Worm (Caenorhabditis elegans) whole organism, L2 larva: ENCODE data around the gene spe-45.

ENCODE experiments used
- C34F6.9 ChIP-seq: fragments of 150-350 bp; optimal IDR thresholded peaks from 2 replicates; lab custom pipeline; 2014; ENCODE audit warnings: missing biosample characterization, missing genetic modification characterization
- F13H6.1 ChIP-seq: sonication (generic microtip); optimal IDR thresholded peaks from 2 replicates; lab custom pipeline; 2016; ENCODE audit warnings: missing genetic modification characterization, missing compliant biosample characterization
- Y55F3AM.14 ChIP-seq: fragments of 200-800 bp; sonication (Bioruptor generic); optimal IDR thresholded peaks from 2 replicates; lab custom pipeline; 2018; ENCODE audit warnings: mild to moderate bottlenecking, missing genetic modification characterization, missing compliant biosample characterization
- ZK546.5 ChIP-seq: sonication (generic microtip); optimal IDR thresholded peaks from 2 replicates; lab custom pipeline; 2017; ENCODE audit warnings: missing biosample characterization, missing genetic modification characterization
- alr-1 ChIP-seq: fragments of 150-350 bp; optimal IDR thresholded peaks from 2 replicates; lab custom pipeline; 2014; ENCODE audit warnings: missing biosample characterization, missing genetic modification characterization
- ama-1 ChIP-seq: fragments of 150-350 bp; optimal IDR thresholded peaks from 2 replicates; lab custom pipeline; 2018; ENCODE audit warnings: inconsistent platforms
- blmp-1 ChIP-seq: sonication (generic microtip); optimal IDR thresholded peaks from 2 replicates; lab custom pipeline; 2017; ENCODE audit warnings: missing genetic modification characterization, mild to moderate bottlenecking, missing compliant biosample characterization, antibody characterized with exemption, moderate library complexity; ENCODE audit not compliant: insufficient read depth
- ceh-16 ChIP-seq: fragments of 150-350 bp; optimal IDR thresholded peaks from 2 replicates; lab custom pipeline; 2014; ENCODE audit warnings: missing biosample characterization, missing genetic modification characterization
- crh-2 ChIP-seq: sonication (generic microtip); optimal IDR thresholded peaks from 2 replicates; lab custom pipeline; 2017; ENCODE audit warnings: missing biosample characterization, missing genetic modification characterization
- egl-27 ChIP-seq: sonication (generic microtip); optimal IDR thresholded peaks from 3 replicates; lab custom pipeline; 2017; ENCODE audit warnings: missing biosample characterization, missing genetic modification reagents, missing genetic modification characterization
- elt-1 ChIP-seq: fragments of 150-350 bp; optimal IDR thresholded peaks from 2 replicates; lab custom pipeline; 2014; ENCODE audit warnings: missing biosample characterization, missing genetic modification characterization
- elt-3 ChIP-seq: sonication (generic microtip); optimal IDR thresholded peaks from 2 replicates; lab custom pipeline; 2017; ENCODE audit warnings: missing biosample characterization, missing genetic modification characterization
- fos-1 ChIP-seq: fragments of 150-350 bp; optimal IDR thresholded peaks from 2 replicates; lab custom pipeline; 2014; ENCODE audit warnings: missing biosample characterization, missing genetic modification characterization
- gmeb-1 ChIP-seq: fragments of 150-350 bp; optimal IDR thresholded peaks from 2 replicates; lab custom pipeline; 2014; ENCODE audit warnings: missing biosample characterization, missing genetic modification characterization
- lin-11 ChIP-seq: fragments of 150-350 bp; sonication (generic microtip); optimal IDR thresholded peaks from 2 replicates; lab custom pipeline; 2014; ENCODE audit warnings: missing biosample characterization, missing genetic modification characterization, inconsistent platforms, mixed read lengths
- lsy-2 ChIP-seq, 2 experiments: fragments of 150-350 bp in 1 of 2; sonication (generic microtip) in 1 of 2; optimal IDR thresholded peaks; 2 replicates each; lab custom pipeline; 2014 to 2017; ENCODE audit warnings: missing biosample characterization in 2 of 2, missing genetic modification characterization in 2 of 2
- mab-5 ChIP-seq: fragments of 150-350 bp; optimal IDR thresholded peaks from 2 replicates; lab custom pipeline; 2014; ENCODE audit warnings: missing biosample characterization, missing genetic modification characterization
- mbf-1 ChIP-seq: sonication (generic microtip); optimal IDR thresholded peaks from 2 replicates; lab custom pipeline; 2017; ENCODE audit warnings: missing biosample characterization, missing genetic modification characterization
- mdl-1 ChIP-seq, 2 experiments: fragments of 150-350 bp in 1 of 2; sonication (generic microtip) in 1 of 2; optimal IDR thresholded peaks; 2 replicates each; lab custom pipeline; 2017; ENCODE audit warnings: missing biosample characterization in 2 of 2, missing genetic modification characterization in 2 of 2
- nhr-10 ChIP-seq: sonication (generic microtip); optimal IDR thresholded peaks from 2 replicates; lab custom pipeline; 2017; ENCODE audit warnings: missing biosample characterization, missing genetic modification characterization
- nhr-11 ChIP-seq: fragments of 150-350 bp; optimal IDR thresholded peaks from 2 replicates; lab custom pipeline; 2014; ENCODE audit warnings: missing biosample characterization, missing genetic modification characterization
- nhr-12 ChIP-seq: fragments of 150-350 bp; optimal IDR thresholded peaks from 2 replicates; lab custom pipeline; 2014; ENCODE audit warnings: missing biosample characterization, missing genetic modification characterization
- nhr-129 ChIP-seq: fragments of 150-350 bp; optimal IDR thresholded peaks from 2 replicates; lab custom pipeline; 2014; ENCODE audit warnings: missing biosample characterization, missing genetic modification characterization
- nhr-21 ChIP-seq: fragments of 150-350 bp; optimal IDR thresholded peaks from 2 replicates; lab custom pipeline; 2014; ENCODE audit warnings: missing biosample characterization, missing genetic modification characterization
- nhr-23 ChIP-seq: fragments of 150-350 bp; optimal IDR thresholded peaks from 2 replicates; lab custom pipeline; 2014; ENCODE audit warnings: missing biosample characterization, missing genetic modification reagents, missing genetic modification characterization
- nhr-237 ChIP-seq: fragments of 150-350 bp; optimal IDR thresholded peaks from 2 replicates; lab custom pipeline; 2014; ENCODE audit warnings: missing biosample characterization, missing genetic modification characterization
- nhr-25 ChIP-seq: fragments of 150-350 bp; sonication (generic microtip); optimal IDR thresholded peaks from 3 replicates; lab custom pipeline; 2014; ENCODE audit warnings: missing biosample characterization, missing genetic modification characterization
- nhr-6 ChIP-seq: fragments of 150-350 bp; optimal IDR thresholded peaks from 2 replicates; lab custom pipeline; 2014; ENCODE audit warnings: missing biosample characterization, missing genetic modification characterization
- peb-1 ChIP-seq: fragments of 150-350 bp; optimal IDR thresholded peaks from 2 replicates; lab custom pipeline; 2014; ENCODE audit warnings: missing biosample characterization, missing genetic modification characterization
- sem-4 ChIP-seq: fragments of 150-350 bp; optimal IDR thresholded peaks from 2 replicates; lab custom pipeline; 2014; ENCODE audit warnings: missing biosample characterization, missing genetic modification reagents, missing genetic modification characterization
- skn-1 ChIP-seq: sonication (generic microtip); optimal IDR thresholded peaks from 2 replicates; lab custom pipeline; 2017; ENCODE audit warnings: missing biosample characterization, missing genetic modification characterization
- sma-3 ChIP-seq: sonication (generic microtip); optimal IDR thresholded peaks from 2 replicates; lab custom pipeline; 2016; ENCODE audit warnings: missing genetic modification reagents, missing genetic modification characterization, missing compliant biosample characterization
- sma-9 ChIP-seq, 2 experiments: fragments of 150-350 bp in 1 of 2; sonication (generic microtip) in 1 of 2; optimal IDR thresholded peaks; 2 replicates each; lab custom pipeline; 2014 to 2016; ENCODE audit warnings: missing genetic modification characterization in 2 of 2, mild to moderate bottlenecking in 1 of 2, missing biosample characterization in 1 of 2, missing compliant biosample characterization in 1 of 2, missing genetic modification reagents in 1 of 2, moderate library complexity in 1 of 2
- snpc-4 ChIP-seq: fragments of 150-350 bp; optimal IDR thresholded peaks from 2 replicates; lab custom pipeline; 2014; ENCODE audit warnings: missing biosample characterization, missing genetic modification characterization
- unc-39 ChIP-seq: fragments of 150-350 bp; optimal IDR thresholded peaks from 2 replicates; lab custom pipeline; 2014; ENCODE audit warnings: missing biosample characterization, missing genetic modification characterization
- unc-55 ChIP-seq: fragments of 150-350 bp; sonication (generic microtip); optimal IDR thresholded peaks from 3 replicates; lab custom pipeline; 2014; ENCODE audit warnings: missing biosample characterization, missing genetic modification reagents, missing genetic modification characterization
- unc-62 ChIP-seq: fragments of 150-350 bp; optimal IDR thresholded peaks from 2 replicates; lab custom pipeline; 2014; ENCODE audit warnings: missing biosample characterization, missing genetic modification reagents, missing genetic modification characterization
- ztf-1 ChIP-seq: fragments of 200-800 bp; sonication (Bioruptor generic); conservative IDR thresholded peaks from 2 replicates; pipeline ENCODE4 v1.3.6; 2022; ENCODE audit warnings: missing genetic modification characterization, missing compliant biosample characterization
- ztf-11 ChIP-seq: sonication (generic microtip); optimal IDR thresholded peaks from 2 replicates; lab custom pipeline; 2017; ENCODE audit warnings: missing biosample characterization, missing genetic modification characterization
- ztf-4 ChIP-seq: fragments of 150-350 bp; optimal IDR thresholded peaks from 2 replicates; lab custom pipeline; 2014; ENCODE audit warnings: missing biosample characterization, missing genetic modification characterization

Gene spe-45

DNA sequence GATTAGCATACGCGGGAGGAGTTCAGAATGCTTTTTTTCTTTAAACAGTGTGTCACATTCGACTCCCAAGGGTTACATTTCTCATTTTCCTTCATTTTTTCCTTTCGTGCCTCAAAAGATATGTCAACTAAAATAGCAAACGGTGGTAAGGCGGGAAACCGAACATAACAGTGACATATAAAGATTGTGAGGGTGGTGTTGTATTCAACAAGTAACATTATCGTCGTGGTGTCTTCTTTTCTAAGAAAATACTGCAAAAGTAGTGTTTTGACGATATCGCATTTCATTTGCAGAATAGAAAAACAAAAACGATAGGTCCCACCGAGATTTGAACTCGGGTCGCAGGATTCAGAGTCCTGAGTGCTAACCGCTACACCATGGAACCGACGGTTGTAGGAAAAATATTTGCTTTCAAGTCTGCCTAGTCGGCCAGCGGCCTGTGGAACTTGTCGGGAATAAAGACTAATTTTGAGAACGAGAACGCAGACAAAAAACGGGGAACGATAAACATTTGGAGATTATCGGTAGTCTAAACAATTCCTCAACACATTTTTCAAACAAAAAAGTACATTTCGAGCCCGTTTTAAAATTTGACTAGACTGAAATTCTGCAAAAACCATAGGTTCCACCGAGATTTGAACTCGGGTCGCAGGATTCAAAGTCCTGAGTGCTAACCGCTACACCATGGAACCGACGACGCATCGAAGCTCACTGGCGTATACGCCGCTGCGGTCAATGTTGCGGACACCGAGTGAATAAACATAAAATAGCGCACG is 26.9 kb upstream of the spe-45 start:
- TF ChIP-seq lin-11 (tag; lab: Kevin White, UChicago), result peak; percentile 11
- TF ChIP-seq C34F6.9 (tag; lab: Kevin White, UChicago), result peak; percentile 4
- no peak for TF ChIP-seq nhr-12
- peak in 1 of 2 experiments; percentile 26 for TF ChIP-seq lsy-2 (tag; optimal IDR thresholded peaks at IDR 0.05; lab: Kevin White, UChicago)
- peak; percentile 21 for TF ChIP-seq sma-9 (GFP tag; optimal IDR thresholded peaks at IDR 0.05; lab: Kevin White, UChicago)
- TF ChIP-seq sma-9 (tag; optimal IDR thresholded peaks at IDR 0.05; lab: Kevin White, UChicago), result no peak
- no peak for TF ChIP-seq unc-39
- peak; percentile 58 for TF ChIP-seq nhr-129 (tag; lab: Kevin White, UChicago)
- peak; percentile 13 for TF ChIP-seq sma-3
- TF ChIP-seq nhr-21 (tag; lab: Kevin White, UChicago), result no peak

- TF ChIP-seq ZK546.5 (tag; lab: Kevin White, UChicago) (no peak), nhr-237 (no peak), peb-1 (tag; lab: Kevin White, UChicago) (no peak), unc-55 (no peak), gmeb-1 (tag; lab: Kevin White, UChicago) (no peak), F13H6.1 (tag; lab: Kevin White, UChicago) (no peak), sem-4 (tag; lab: Kevin White, UChicago) (no peak), fos-1 (no peak), nhr-25 (tag; lab: Kevin White, UChicago) (no peak), lin-11 (tag; lab: Kevin White, UChicago) (no peak), nhr-6 (tag; lab: Kevin White, UChicago) (no peak), nhr-12 (no peak), C34F6.9 (tag; lab: Kevin White, UChicago) (no peak), blmp-1 (tag; lab: Kevin White, UChicago) (no peak)
- TF ChIP-seq, all 48 proteins: peak for 0
These were observed 24.7 kb upstream of the spe-45 start for ce11 chrIV:12414601-12415000.

DNA sequence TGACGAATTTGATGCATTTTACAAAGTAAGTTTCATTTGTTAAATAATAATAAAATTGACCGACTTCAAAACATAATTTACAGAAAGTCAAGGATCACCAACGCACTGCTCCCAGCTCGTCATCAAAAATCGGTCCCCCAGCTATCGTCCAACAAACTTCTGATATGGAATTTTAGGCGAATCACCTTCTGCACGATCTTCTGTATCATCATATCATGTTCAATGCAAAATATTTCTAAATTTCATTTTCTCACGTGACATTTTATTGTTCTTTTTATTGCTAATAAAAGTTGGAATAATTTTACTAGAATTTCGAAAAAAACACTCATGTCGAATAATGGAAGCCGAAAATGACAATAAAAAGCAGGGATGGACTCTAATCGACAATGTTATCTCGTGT is 20.3 kb upstream of the spe-45 start, which contains the start of gene acl-13:
Gene acl-13 (plus strand): TSS at position 301 of the 400 bp plus-strand sequence.
- TF ChIP-seq nhr-129 (tag; lab: Kevin White, UChicago), result no peak
- TF ChIP-seq unc-39, result no peak
- TF ChIP-seq crh-2 (tag; lab: Kevin White, UChicago), result no peak
- TF ChIP-seq, all 48 proteins: peak for 0

- TF ChIP-seq mbf-1 (no peak), ztf-1 (no peak), ztf-11 (tag; lab: Kevin White, UChicago) (no peak), sem-4 (tag; lab: Kevin White, UChicago) (no peak), ztf-4 (tag; lab: Kevin White, UChicago) (no peak), peb-1 (tag; lab: Kevin White, UChicago) (no peak)
These were observed 18.7 kb upstream of the spe-45 start, which contains the start of gene dsb-1 for ce11 chrIV:12408625-12409024. dsb-1 (plus strand) TSS chrIV:12408925.

DNA sequence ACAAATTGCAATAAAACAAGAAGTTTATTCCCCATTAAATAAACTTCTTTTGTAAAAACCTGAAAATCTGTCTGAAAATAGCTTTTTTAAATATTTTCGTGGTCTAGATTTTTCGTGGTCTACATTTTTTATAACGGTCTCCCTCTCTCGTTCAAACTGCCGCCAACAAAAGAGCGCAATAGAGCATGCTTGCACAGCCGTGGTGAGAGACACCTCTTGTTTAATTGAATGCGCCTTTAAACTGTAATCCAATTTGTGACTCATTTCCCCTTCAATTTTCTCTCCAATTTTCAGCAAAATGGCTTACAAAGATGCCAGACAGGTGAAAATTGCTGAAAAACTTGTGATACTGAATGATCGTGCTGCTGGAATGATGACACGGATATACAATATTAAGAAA is 14.2 kb upstream of the spe-45 start, which contains the start of gene gex-3:
Gene gex-3 (plus strand): TSS at position 295 of the 400 bp plus-strand sequence.
- TF ChIP-seq nhr-237 (no peak), snpc-4 (tag; lab: Kevin White, UChicago) (no peak), skn-1 (no peak), nhr-6 (tag; lab: Kevin White, UChicago) (no peak), unc-39 (no peak), C34F6.9 (tag; lab: Kevin White, UChicago) (peak; percentile 85), nhr-21 (tag; lab: Kevin White, UChicago) (peak; percentile 65), F13H6.1 (tag; lab: Kevin White, UChicago) (peak; percentile 48), lin-11 (tag; lab: Kevin White, UChicago) (peak; percentile 79), nhr-10 (tag; lab: Kevin White, UChicago) (no peak), ztf-11 (tag; lab: Kevin White, UChicago) (no peak), mdl-1 (tag; optimal IDR thresholded peaks at IDR 0.05; lab: Kevin White, UChicago) (no peak), gmeb-1 (tag; lab: Kevin White, UChicago) (peak; percentile 95), nhr-11 (tag; lab: Kevin White, UChicago) (no peak), sma-3 (peak; percentile 64), egl-27 (tag; lab: Kevin White, UChicago) (peak; percentile 12), mab-5 (peak; percentile 22), peb-1 (tag; lab: Kevin White, UChicago) (no peak), ceh-16 (peak; percentile 45), alr-1 (tag; lab: Kevin White, UChicago) (no peak), nhr-12 (no peak), nhr-129 (tag; lab: Kevin White, UChicago) (peak; percentile 99), sem-4 (tag; lab: Kevin White, UChicago) (peak; percentile 72), elt-3 (tag; lab: Kevin White, UChicago) (no peak), blmp-1 (tag; lab: Kevin White, UChicago) (no peak), elt-1 (tag; lab: Kevin White, UChicago) (no peak), unc-62 (GFP tag; lab: Kevin White, UChicago) (no peak), nhr-23 (tag; lab: Kevin White, UChicago) (no peak), ztf-4 (tag; lab: Kevin White, UChicago) (peak; percentile 64), ZK546.5 (tag; lab: Kevin White, UChicago) (peak; percentile 73), Y55F3AM.14 (GFP tag; lab: Kevin White, UChicago) (no peak), crh-2 (tag; lab: Kevin White, UChicago) (peak; percentile 87), ama-1 (lab: Kevin White, UChicago) (peak; percentile 56), lsy-2 (tag; optimal IDR thresholded peaks at IDR 0.05; lab: Kevin White, UChicago) (peak; percentile 78 to 95)
